Fruit fly (Drosophila melanogaster) whole organism, embryonic: ENCODE measurements around the gene Mal-B2.

Source experiments
- Awh ChIP-seq: fragments of 200-800 bp; sonication (Bioruptor generic); IDR thresholded peaks from 2 replicates; pipeline ENCODE4, ENCODE4 v1.3.6; 2022; ENCODE audit warnings: missing biosample characterization, missing genetic modification characterization
- CG10209 ChIP-seq: fragments of 200-800 bp; sonication (Bioruptor generic); optimal IDR thresholded peaks from 3 replicates; lab custom pipeline; 2017; ENCODE audit warnings: missing biosample characterization, mild to moderate bottlenecking, missing genetic modification characterization, missing genetic modification reagents
- CG10274 ChIP-seq: fragments of 200-800 bp; sonication (Bioruptor generic); optimal IDR thresholded peaks from 3 replicates; lab custom pipeline; 2017; ENCODE audit warnings: missing biosample characterization, mild to moderate bottlenecking, missing genetic modification characterization
- CG10654 ChIP-seq: fragments of 200-800 bp; sonication (Bioruptor generic); optimal IDR thresholded peaks from 2 replicates; lab custom pipeline; 2016; ENCODE audit warnings: missing biosample characterization, missing genetic modification characterization
- CG11695 ChIP-seq: fragments of 200-800 bp; sonication (Bioruptor generic); IDR thresholded peaks from 3 replicates; pipeline ENCODE4 v1.3.6; 2022; ENCODE audit warnings: missing biosample characterization, missing genetic modification characterization
- CG12391 ChIP-seq: fragments of 200-800 bp; sonication (Bioruptor generic); optimal IDR thresholded peaks from 3 replicates; lab custom pipeline; 2018; ENCODE audit warnings: missing biosample characterization, mild to moderate bottlenecking, missing genetic modification characterization, moderate library complexity
- CG12659 ChIP-seq: fragments of 200-800 bp; sonication (Bioruptor generic); optimal IDR thresholded peaks from 3 replicates; lab custom pipeline; 2017; ENCODE audit warnings: mild to moderate bottlenecking, missing biosample characterization, missing genetic modification reagents, missing genetic modification characterization
- CG12744 ChIP-seq: fragments of 200-800 bp; sonication (Bioruptor generic); optimal IDR thresholded peaks from 2 replicates; lab custom pipeline; 2016; ENCODE audit warnings: missing biosample characterization, missing genetic modification characterization
- CG14710 ChIP-seq: fragments of 200-800 bp; sonication (Bioruptor generic); optimal IDR thresholded peaks from 3 replicates; lab custom pipeline; 2019; ENCODE audit warnings: missing biosample characterization, mild to moderate bottlenecking, missing genetic modification characterization, moderate library complexity
- CG14860 ChIP-seq: fragments of 200-800 bp; sonication (Bioruptor generic); IDR thresholded peaks from 3 replicates; pipeline ENCODE4 v1.3.6; 2022; ENCODE audit warnings: missing biosample characterization, missing genetic modification characterization; ENCODE audit not compliant: partially characterized antibody
- CG15479 ChIP-seq: fragments of 200-800 bp; sonication (Bioruptor generic); optimal IDR thresholded peaks from 3 replicates; lab custom pipeline; 2019; ENCODE audit warnings: missing biosample characterization, mild to moderate bottlenecking, missing genetic modification characterization, moderate library complexity
- CG15696 ChIP-seq: fragments of 200-800 bp; sonication (Bioruptor generic); optimal IDR thresholded peaks from 2 replicates; lab custom pipeline; 2019; ENCODE audit warnings: missing biosample characterization, mild to moderate bottlenecking, missing genetic modification characterization, moderate library complexity
- CG16813 ChIP-seq: fragments of 200-800 bp; sonication (Bioruptor generic); IDR thresholded peaks from 3 replicates; pipeline ENCODE4 v1.3.6; 2022; ENCODE audit warnings: missing biosample characterization, missing genetic modification characterization; ENCODE audit not compliant: partially characterized antibody
- CG17361 ChIP-seq: fragments of 200-800 bp; sonication (Bioruptor generic); IDR thresholded peaks from 3 replicates; pipeline ENCODE4 v1.3.6; 2022; ENCODE audit warnings: missing biosample characterization, missing genetic modification characterization
- CG17912 ChIP-seq: fragments of 200-800 bp; sonication (Bioruptor generic); optimal IDR thresholded peaks from 2 replicates; lab custom pipeline; 2018; ENCODE audit warnings: missing biosample characterization, mild to moderate bottlenecking, missing genetic modification characterization
- CG2120 ChIP-seq: fragments of 200-800 bp; sonication (Bioruptor generic); optimal IDR thresholded peaks from 3 replicates; lab custom pipeline; 2016; ENCODE audit warnings: missing biosample characterization, missing genetic modification characterization
- CG30431 ChIP-seq: fragments of 200-800 bp; sonication (Bioruptor generic); optimal IDR thresholded peaks from 2 replicates; lab custom pipeline; 2017; ENCODE audit warnings: missing biosample characterization, missing genetic modification characterization
- CG3065 ChIP-seq: fragments of 200-800 bp; sonication (Bioruptor generic); optimal IDR thresholded peaks from 2 replicates; lab custom pipeline; 2016; ENCODE audit warnings: missing biosample characterization, missing genetic modification characterization
- CG3281 ChIP-seq: fragments of 200-800 bp; sonication (Bioruptor generic); optimal IDR thresholded peaks from 3 replicates; lab custom pipeline; 2017; ENCODE audit warnings: missing biosample characterization, mild to moderate bottlenecking, missing genetic modification characterization
- CG34376 ChIP-seq: fragments of 200-800 bp; sonication (Bioruptor generic); optimal IDR thresholded peaks from 2 replicates; lab custom pipeline; 2018; ENCODE audit warnings: missing biosample characterization, mild to moderate bottlenecking, missing genetic modification characterization
- CG3726 ChIP-seq: fragments of 200-800 bp; sonication (Bioruptor generic); IDR thresholded peaks from 3 replicates; pipeline ENCODE4, ENCODE4 v1.3.6; 2022; ENCODE audit warnings: missing biosample characterization, missing genetic modification characterization
- CG4328 ChIP-seq: fragments of 200-800 bp; sonication (Bioruptor generic); optimal IDR thresholded peaks from 3 replicates; lab custom pipeline; 2017; ENCODE audit warnings: missing biosample characterization, missing genetic modification reagents, missing genetic modification characterization
- CG4424 ChIP-seq: fragments of 200-800 bp; sonication (Bioruptor generic); optimal IDR thresholded peaks from 3 replicates; lab custom pipeline; 2016; ENCODE audit warnings: missing biosample characterization, missing genetic modification characterization
- CG7271 ChIP-seq: fragments of 200-800 bp; sonication (Bioruptor generic); optimal IDR thresholded peaks from 2 replicates; lab custom pipeline; 2018; ENCODE audit warnings: missing biosample characterization, mild to moderate bottlenecking, missing genetic modification characterization, moderate library complexity
- CG7928 ChIP-seq: fragments of 200-800 bp; sonication (Bioruptor generic); optimal IDR thresholded peaks from 2 replicates; lab custom pipeline; 2017; ENCODE audit warnings: missing biosample characterization, mild to moderate bottlenecking, missing genetic modification characterization
- Dbx ChIP-seq: fragments of 200-800 bp; sonication (Bioruptor generic); IDR thresholded peaks from 3 replicates; pipeline ENCODE4 v1.3.6; 2022; ENCODE audit warnings: missing biosample characterization, missing genetic modification characterization
- Dip2 ChIP-seq: fragments of 200-800 bp; sonication (Bioruptor generic); IDR thresholded peaks from 2 replicates; pipeline ENCODE4 v1.3.6; 2022; ENCODE audit warnings: missing biosample characterization, missing genetic modification characterization
- E2f1 ChIP-seq: fragments of 200-800 bp; sonication (Bioruptor generic); IDR thresholded peaks from 2 replicates; pipeline ENCODE4 v1.3.6; 2022; ENCODE audit warnings: missing biosample characterization, missing genetic modification characterization
- H2.0 ChIP-seq: fragments of 200-800 bp; sonication (Bioruptor generic); IDR thresholded peaks from 2 replicates; pipeline ENCODE4 v1.3.6; 2022; ENCODE audit warnings: missing biosample characterization, missing genetic modification characterization
- Med ChIP-seq: fragments of 200-800 bp; sonication (Bioruptor generic); peaks from one replicate; lab custom pipeline; 2016; ENCODE audit warnings: missing biosample characterization, missing genetic modification characterization, mild to moderate bottlenecking, inconsistent platforms, moderate library complexity
- Neu2 ChIP-seq: fragments of 200-800 bp; sonication (Bioruptor generic); optimal IDR thresholded peaks from 3 replicates; lab custom pipeline; 2016; ENCODE audit warnings: missing biosample characterization, missing genetic modification characterization, borderline replicate concordance
- PHDP ChIP-seq: fragments of 200-800 bp; sonication (Bioruptor generic); optimal IDR thresholded peaks from 3 replicates; lab custom pipeline; 2018; ENCODE audit warnings: missing biosample characterization, mild to moderate bottlenecking, missing genetic modification characterization, moderate library complexity
- Rx ChIP-seq: fragments of 200-800 bp; sonication (Bioruptor generic); IDR thresholded peaks from 2 replicates; pipeline ENCODE4 v1.3.6; 2022; ENCODE audit warnings: missing biosample characterization, missing genetic modification characterization
- Sox100B ChIP-seq: fragments of 200-800 bp; sonication (Bioruptor generic); optimal IDR thresholded peaks from 3 replicates; lab custom pipeline; 2018; ENCODE audit warnings: missing biosample characterization, mild to moderate bottlenecking, missing genetic modification characterization
- Sox102F ChIP-seq: fragments of 200-800 bp; sonication (Bioruptor generic); optimal IDR thresholded peaks from 2 replicates; lab custom pipeline; 2018; ENCODE audit warnings: missing biosample characterization, mild to moderate bottlenecking, missing genetic modification characterization, moderate library complexity
- YL-1 ChIP-seq: fragments of 200-800 bp; sonication (Bioruptor generic); optimal IDR thresholded peaks from 3 replicates; lab custom pipeline; 2017; ENCODE audit warnings: missing biosample characterization, mild to moderate bottlenecking, missing genetic modification characterization
- ac ChIP-seq: fragments of 200-800 bp; sonication (Bioruptor generic); optimal IDR thresholded peaks from 3 replicates; lab custom pipeline; 2017; ENCODE audit warnings: missing biosample characterization, mild to moderate bottlenecking, missing genetic modification characterization
- aop ChIP-seq: fragments of 200-800 bp; sonication (Bioruptor generic); IDR thresholded peaks from 2 replicates; pipeline ENCODE4 v1.3.6; 2022; ENCODE audit warnings: missing biosample characterization, missing genetic modification characterization
- caup ChIP-seq: fragments of 200-800 bp; sonication (Bioruptor generic); optimal IDR thresholded peaks from 3 replicates; lab custom pipeline; 2017; ENCODE audit warnings: missing biosample characterization, mild to moderate bottlenecking, missing genetic modification characterization, moderate library complexity; ENCODE audit not compliant: severe bottlenecking
- chinmo ChIP-seq: fragments of 200-800 bp; sonication (Bioruptor generic); IDR thresholded peaks from 4 replicates; pipeline ENCODE4 v1.3.6; 2022; ENCODE audit warnings: missing biosample characterization, missing genetic modification characterization; ENCODE audit not compliant: partially characterized antibody
- crol ChIP-seq: fragments of 200-800 bp; sonication (Bioruptor generic); IDR thresholded peaks from 2 replicates; pipeline ENCODE4 v1.3.6; 2022; ENCODE audit warnings: missing biosample characterization, missing genetic modification characterization
- dmrt99B ChIP-seq: fragments of 200-800 bp; sonication (Bioruptor generic); optimal IDR thresholded peaks from 2 replicates; lab custom pipeline; 2018; ENCODE audit warnings: missing biosample characterization, mild to moderate bottlenecking, missing genetic modification characterization, moderate library complexity
- emc ChIP-seq: fragments of 200-800 bp; sonication (Bioruptor generic); optimal IDR thresholded peaks from 2 replicates; lab custom pipeline; 2016; ENCODE audit warnings: missing biosample characterization, missing genetic modification characterization
- eyg ChIP-seq: fragments of 200-800 bp; sonication (Bioruptor generic); optimal IDR thresholded peaks from 3 replicates; lab custom pipeline; 2016; ENCODE audit warnings: missing biosample characterization, missing genetic modification characterization
- fd96Cb ChIP-seq: fragments of 200-800 bp; sonication (Bioruptor generic); optimal IDR thresholded peaks from 2 replicates; lab custom pipeline; 2018; ENCODE audit warnings: missing biosample characterization, mild to moderate bottlenecking, missing genetic modification characterization, moderate library complexity
- lola ChIP-seq, 3 experiments: fragments of >200 bp in 2 of 3; fragments of 200-800 bp in 1 of 3; sonication (Bioruptor generic) in 1 of 3; optimal IDR thresholded peaks; 2 replicates each; lab custom pipeline; 2017 to 2019; ENCODE audit warnings: missing biosample characterization in 3 of 3, missing genetic modification characterization in 3 of 3, mild to moderate bottlenecking in 1 of 3, moderate library complexity in 1 of 3
- maf-S ChIP-seq: fragments of 200-800 bp; sonication (Bioruptor generic); optimal IDR thresholded peaks from 2 replicates; lab custom pipeline; 2016; ENCODE audit warnings: missing biosample characterization, missing genetic modification characterization
- mld ChIP-seq: fragments of 200-800 bp; sonication (Bioruptor generic); IDR thresholded peaks from 3 replicates; pipeline ENCODE4 v1.3.6; 2022; ENCODE audit warnings: missing biosample characterization, missing genetic modification characterization; ENCODE audit not compliant: partially characterized antibody
- shn ChIP-seq: fragments of 200-800 bp; sonication (Bioruptor generic); optimal IDR thresholded peaks from 3 replicates; lab custom pipeline; 2016; ENCODE audit warnings: missing biosample characterization, missing genetic modification characterization
- vfl ChIP-seq: fragments of 200-800 bp; sonication (Bioruptor generic); optimal IDR thresholded peaks from 2 replicates; lab custom pipeline; 2016; ENCODE audit warnings: missing biosample characterization, missing genetic modification characterization
- z ChIP-seq: fragments of 200-800 bp; sonication (Bioruptor generic); IDR thresholded peaks from 3 replicates; pipeline ENCODE4 v1.3.6; 2022; ENCODE audit warnings: missing biosample characterization, missing genetic modification characterization

Mal-B2 gene

dm6 chr2L:11829277-11829676, 20.5 kb upstream of the Mal-B2 start, which contains the start of gene esc (continued):
- TF ChIP-seq vfl (GFP tag; lab: Kevin White, UChicago) (no peak), Rx (no peak), crol (GFP tag; lab: Robert Waterston, UW) (no peak), mld (GFP tag; lab: Robert Waterston, UW) (no peak), CG7271 (tag; lab: Kevin White, UChicago) (no peak), CG3726 (GFP tag; lab: Robert Waterston, UW) (no peak), lola (GFP tag; optimal IDR thresholded peaks at IDR 0.05; lab: Kevin White, UChicago) (no peak), shn (GFP tag; lab: Kevin White, UChicago) (no peak), CG4424 (GFP tag; lab: Kevin White, UChicago) (no peak), eyg (GFP tag; lab: Kevin White, UChicago) (no peak), CG10654 (GFP tag; lab: Kevin White, UChicago) (peak; percentile 7), CG12659 (GFP tag; lab: Kevin White, UChicago) (peak; percentile 37), E2f1 (GFP tag; lab: Robert Waterston, UW) (peak; percentile 69), CG30431 (GFP tag; lab: Kevin White, UChicago) (no peak), maf-S (peak; percentile 25), Med (GFP tag; lab: Kevin White, UChicago) (peak; percentile 93), emc (peak; percentile 3), CG17912 (no peak), CG3281 (GFP tag; lab: Kevin White, UChicago) (no peak), CG34376 (no peak), CG15696 (tag; lab: Kevin White, UChicago) (no peak), CG14710 (tag; lab: Kevin White, UChicago) (peak; percentile 71), aop (GFP tag; lab: Robert Waterston, UW) (no peak), CG14860 (no peak), z (GFP tag; lab: Robert Waterston, UW) (no peak), Sox100B (GFP tag; lab: Kevin White, UChicago) (no peak), dmrt99B (no peak), Dbx (GFP tag; lab: Robert Waterston, UW) (no peak; the same call in 2 of the 3 replicates), CG2120 (GFP tag; lab: Kevin White, UChicago) (peak; percentile 57), CG11695 (GFP tag; lab: Robert Waterston, UW) (no peak), CG10274 (GFP tag; lab: Kevin White, UChicago) (no peak), ac (GFP tag; lab: Kevin White, UChicago) (no peak), CG15479 (GFP tag; lab: Kevin White, UChicago) (no peak), CG17361 (GFP tag; lab: Robert Waterston, UW) (no peak), Sox102F (GFP tag; lab: Kevin White, UChicago) (no peak), Neu2 (GFP tag; lab: Kevin White, UChicago) (no peak), H2.0 (no peak), CG12744 (GFP tag; lab: Kevin White, UChicago) (peak; percentile 15), caup (GFP tag; lab: Kevin White, UChicago) (no peak), CG7928 (no peak), CG3065 (GFP tag; lab: Kevin White, UChicago) (no peak), CG4328 (no peak), CG12391 (tag; lab: Kevin White, UChicago) (no peak), YL-1 (no peak), PHDP (tag; lab: Kevin White, UChicago) (no peak), CG10209 (GFP tag; lab: Kevin White, UChicago) (peak; percentile 21), CG16813 (GFP tag; lab: Robert Waterston, UW) (0 out of 3 replicates have a peak, but pooled peaks have one; percentile 23), chinmo (GFP tag; lab: Robert Waterston, UW) (no peak), Dip2 (GFP tag; lab: Robert Waterston, UW) (no peak), Awh (GFP tag; lab: Robert Waterston, UW) (no peak), fd96Cb (tag; lab: Kevin White, UChicago) (no peak)
